Worm (Caenorhabditis elegans): Measurements from ENCODE around the gene F15D4.2.

DNA sequence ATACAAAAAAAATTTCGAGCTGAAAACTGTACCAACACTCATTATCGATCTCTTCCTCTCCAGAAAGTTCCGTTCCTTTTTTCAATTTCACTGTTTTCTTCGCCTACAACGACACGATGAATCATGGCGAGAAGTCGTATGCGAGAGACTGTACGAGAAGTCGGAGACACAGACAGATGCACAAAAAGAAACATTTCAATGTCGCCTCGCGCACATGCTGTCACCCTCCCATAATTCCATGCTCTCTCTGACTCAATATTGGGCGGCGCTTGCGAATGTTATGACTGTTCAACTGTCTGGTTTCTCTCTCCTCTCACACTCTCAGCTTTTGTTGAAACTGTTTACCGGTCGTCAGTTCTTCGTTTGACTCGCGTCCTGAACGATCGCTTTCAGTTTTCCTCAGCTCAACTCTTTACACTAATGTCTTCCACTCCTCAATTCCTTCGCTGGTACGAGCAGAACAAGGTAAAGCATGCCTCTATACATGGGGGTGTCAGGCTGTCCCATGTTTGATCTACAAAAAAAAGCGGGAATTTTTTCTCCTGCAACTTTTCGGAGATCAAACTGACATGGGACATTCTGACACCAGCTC lies 19.1 kb upstream of the F15D4.2 start:
- TF ChIP-seq ceh-9 (tag; optimal IDR thresholded peaks at IDR 0.05) (no peak), fos-1 (tag; optimal IDR thresholded peaks at IDR 0.05) (no peak), R02D3.7 (tag; optimal IDR thresholded peaks at IDR 0.05) (no peak), eor-1 (tag; optimal IDR thresholded peaks at IDR 0.05) (no peak), sea-2 (GFP tag; optimal IDR thresholded peaks at IDR 0.05) (no peak), ztf-4 (tag; optimal IDR thresholded peaks at IDR 0.05) (no peak), nfya-1 (tag; optimal IDR thresholded peaks at IDR 0.05; ENCODE audit: insufficient read depth) (peak; percentile 33)

Measured in whole organism, L3 larva.